Comparison of ENCODE assay signal across 1 fruit fly cellular context in genomic region chr2L:18505475-18505874, dm6.
A peak's percentile ranks its signal among the peaks of the same experiment; 100 is the strongest.
TF ChIP-seq lines count a peak whose summit lies in the region.

No protein-coding gene starts in this region.

TF ChIP-seq in whole organism, embryonic, 481 proteins besides CTCF, POLR2A, EP300 and RAD21 (continued from another document and continues in another):
- TF ChIP-seq D19B (GFP tag; optimal IDR thresholded peaks at IDR 0.05; lab: Kevin White, UChicago) (no peak), Opbp (GFP tag; IDR thresholded peaks at IDR 0.05; lab: Robert Waterston, UW; ENCODE audit: partially characterized antibody) (no peak), CG12659 (GFP tag; optimal IDR thresholded peaks at IDR 0.05; lab: Kevin White, UChicago) (no peak), Poxn (GFP tag; IDR thresholded peaks at IDR 0.05; lab: Robert Waterston, UW) (no peak), row (GFP tag; IDR thresholded peaks at IDR 0.05; lab: Robert Waterston, UW) (peak; percentile 64; the same call in 2 of the 3 replicates), CG7556 (GFP tag; optimal IDR thresholded peaks at IDR 0.05; lab: Kevin White, UChicago) (no peak), CG33213 (GFP tag; optimal IDR thresholded peaks at IDR 0.05; lab: Kevin White, UChicago) (peak; percentile 3), CG15269 (tag; optimal IDR thresholded peaks at IDR 0.05; lab: Kevin White, UChicago) (no peak), Med (GFP tag; lab: Kevin White, UChicago) (peak; percentile 70), Stat92E (GFP tag; optimal IDR thresholded peaks at IDR 0.05; lab: Kevin White, UChicago) (no peak), wek (GFP tag; optimal IDR thresholded peaks at IDR 0.05; lab: Kevin White, UChicago) (no peak), Spps (tag; optimal IDR thresholded peaks at IDR 0.05; lab: Kevin White, UChicago) (peak; percentile 0), CkIIα-i1 (GFP tag; IDR thresholded peaks at IDR 0.05; lab: Robert Waterston, UW) (no peak), zfh1 (GFP tag; IDR thresholded peaks at IDR 0.05; lab: Robert Waterston, UW) (peak; percentile 60; the same call in 2 of the 3 replicates), CG7357 (GFP tag; IDR thresholded peaks at IDR 0.05; lab: Robert Waterston, UW) (no peak), Six4 (GFP tag; optimal IDR thresholded peaks at IDR 0.05; lab: Kevin White, UChicago) (no peak), CG15479 (GFP tag; optimal IDR thresholded peaks at IDR 0.05; lab: Kevin White, UChicago) (no peak), inv (GFP tag; IDR thresholded peaks at IDR 0.05; lab: Robert Waterston, UW; ENCODE audit: partially characterized antibody) (no peak), CG14860 (GFP tag; IDR thresholded peaks at IDR 0.05; lab: Robert Waterston, UW; ENCODE audit: partially characterized antibody) (no peak), Dbx (GFP tag; IDR thresholded peaks at IDR 0.05; lab: Robert Waterston, UW) (no peak), Hand (GFP tag; optimal IDR thresholded peaks at IDR 0.05; lab: Kevin White, UChicago) (no peak), Asciz (GFP tag; optimal IDR thresholded peaks at IDR 0.05; lab: Kevin White, UChicago) (peak; percentile 15), schlank (tag; optimal IDR thresholded peaks at IDR 0.05; lab: Kevin White, UChicago) (no peak), run (tag; optimal IDR thresholded peaks at IDR 0.05; lab: Kevin White, UChicago) (no peak), bab2 (GFP tag; optimal IDR thresholded peaks at IDR 0.05; lab: Kevin White, UChicago) (peak; percentile 10), CrebB (tag; optimal IDR thresholded peaks at IDR 0.05; lab: Kevin White, UChicago) (no peak), Gsc (GFP tag; IDR thresholded peaks at IDR 0.05; lab: Robert Waterston, UW) (no peak), CG11695 (GFP tag; IDR thresholded peaks at IDR 0.05; lab: Robert Waterston, UW) (0 out of 3 replicates have a peak, but pooled peaks have one; percentile 30), ewg (GFP tag; optimal IDR thresholded peaks at IDR 0.05; lab: Kevin White, UChicago) (no peak), CG2678 (tag; optimal IDR thresholded peaks at IDR 0.05; lab: Kevin White, UChicago) (peak; percentile 10), CG12155 (GFP tag; optimal IDR thresholded peaks at IDR 0.05; lab: Kevin White, UChicago) (no peak), trem (tag; optimal IDR thresholded peaks at IDR 0.05; lab: Kevin White, UChicago) (peak; percentile 46), Doc2 (GFP tag; IDR thresholded peaks at IDR 0.05; lab: Robert Waterston, UW) (no peak), Atf3 (GFP tag; optimal IDR thresholded peaks at IDR 0.05; lab: Kevin White, UChicago) (peak; percentile 8), dysf (GFP tag; IDR thresholded peaks at IDR 0.05; lab: Robert Waterston, UW) (no peak), dati (GFP tag; IDR thresholded peaks at IDR 0.05; lab: Robert Waterston, UW) (no peak), pnt (GFP tag; optimal IDR thresholded peaks at IDR 0.05; lab: Kevin White, UChicago) (no peak), CG9876 (GFP tag; optimal IDR thresholded peaks at IDR 0.05; lab: Kevin White, UChicago) (no peak), bbx (GFP tag; IDR thresholded peaks at IDR 0.05; lab: Robert Waterston, UW; ENCODE audit: partially characterized antibody) (no peak), z (GFP tag; IDR thresholded peaks at IDR 0.05; lab: Robert Waterston, UW) (no peak), CG12769 (tag; optimal IDR thresholded peaks at IDR 0.05; lab: Kevin White, UChicago) (no peak), zen2 (GFP tag; IDR thresholded peaks at IDR 0.05; lab: Robert Waterston, UW; ENCODE audit: partially characterized antibody) (no peak), Elba2 (GFP tag; optimal IDR thresholded peaks at IDR 0.05; lab: Kevin White, UChicago) (no peak), bowl (GFP tag; IDR thresholded peaks at IDR 0.05; lab: Robert Waterston, UW) (no peak), hkb (optimal IDR thresholded peaks at IDR 0.05; lab: Kevin White, UChicago) (no peak), hkb (GFP tag; IDR thresholded peaks at IDR 0.05; lab: Robert Waterston, UW) (peak; percentile 60), Bteb2 (GFP tag; optimal IDR thresholded peaks at IDR 0.05; lab: Kevin White, UChicago) (no peak), CG2120 (GFP tag; optimal IDR thresholded peaks at IDR 0.05; lab: Kevin White, UChicago) (no peak), CG34224 (GFP tag; IDR thresholded peaks at IDR 0.05; lab: Robert Waterston, UW; ENCODE audit: partially characterized antibody) (no peak), Sox102F (GFP tag; optimal IDR thresholded peaks at IDR 0.05; lab: Kevin White, UChicago) (peak; percentile 54), CG6813 (GFP tag; optimal IDR thresholded peaks at IDR 0.05; lab: Kevin White, UChicago) (peak; percentile 21), CG2712 (tag; optimal IDR thresholded peaks at IDR 0.05; lab: Kevin White, UChicago) (peak; percentile 77), MBD-R2 (GFP tag; IDR thresholded peaks at IDR 0.05; lab: Robert Waterston, UW) (no peak), Trl (optimal IDR thresholded peaks at IDR 0.05; lab: Kevin White, UChicago) (no peak), Trl (GFP tag; optimal IDR thresholded peaks at IDR 0.05; lab: Kevin White, UChicago) (peak; percentile 2), CG3995 (GFP tag; optimal IDR thresholded peaks at IDR 0.05; lab: Kevin White, UChicago) (no peak), eve (GFP tag; optimal IDR thresholded peaks at IDR 0.05; lab: Kevin White, UChicago) (no peak), br (optimal IDR thresholded peaks at IDR 0.05; lab: Kevin White, UChicago) (no peak), HmgD (GFP tag; optimal IDR thresholded peaks at IDR 0.05; lab: Kevin White, UChicago) (no peak), Dip3 (GFP tag; optimal IDR thresholded peaks at IDR 0.05; lab: Kevin White, UChicago) (no peak), Chrac-16 (GFP tag; optimal IDR thresholded peaks at IDR 0.05; lab: Kevin White, UChicago) (peak; percentile 44), tio (GFP tag; optimal IDR thresholded peaks at IDR 0.05; lab: Kevin White, UChicago) (no peak), NC2β (GFP tag; optimal IDR thresholded peaks at IDR 0.05; lab: Kevin White, UChicago) (peak; percentile 46), Rfx (GFP tag; IDR thresholded peaks at IDR 0.05; lab: Robert Waterston, UW) (no peak), CoRest (tag; optimal IDR thresholded peaks at IDR 0.05; lab: Kevin White, UChicago) (peak; percentile 41), H2.0 (GFP tag; IDR thresholded peaks at IDR 0.05; lab: Robert Waterston, UW) (no peak), vfl (GFP tag; optimal IDR thresholded peaks at IDR 0.05; lab: Kevin White, UChicago) (no peak), YL-1 (GFP tag; optimal IDR thresholded peaks at IDR 0.05; lab: Kevin White, UChicago) (no peak), CG8290 (GFP tag; optimal IDR thresholded peaks at IDR 0.05; lab: Kevin White, UChicago) (no peak), CG8290 (tag; optimal IDR thresholded peaks at IDR 0.05; lab: Kevin White, UChicago) (no peak), CG10209 (GFP tag; optimal IDR thresholded peaks at IDR 0.05; lab: Kevin White, UChicago) (peak; percentile 15), Mrtf (GFP tag; IDR thresholded peaks at IDR 0.05; lab: Robert Waterston, UW) (no peak), CG13894 (tag; optimal IDR thresholded peaks at IDR 0.05; lab: Kevin White, UChicago) (no peak), gt (GFP tag; IDR thresholded peaks at IDR 0.05; lab: Robert Waterston, UW) (no peak), dimm (GFP tag; IDR thresholded peaks at IDR 0.05; lab: Robert Waterston, UW) (no peak), CG5245 (GFP tag; optimal IDR thresholded peaks at IDR 0.05; lab: Kevin White, UChicago) (no peak), hbn (GFP tag; IDR thresholded peaks at IDR 0.05; lab: Robert Waterston, UW; ENCODE audit: partially characterized antibody) (no peak), onecut (GFP tag; IDR thresholded peaks at IDR 0.05; lab: Robert Waterston, UW) (peak; percentile 42; the same call in 1 of the 2 replicates), CG31365 (tag; optimal IDR thresholded peaks at IDR 0.05; lab: Kevin White, UChicago) (no peak), chn (GFP tag; optimal IDR thresholded peaks at IDR 0.05; lab: Kevin White, UChicago) (peak; percentile 67), C15 (GFP tag; IDR thresholded peaks at IDR 0.05; lab: Robert Waterston, UW) (no peak), CG8089 (GFP tag; optimal IDR thresholded peaks at IDR 0.05; lab: Kevin White, UChicago) (no peak), gcm2 (GFP tag; optimal IDR thresholded peaks at IDR 0.05; lab: Kevin White, UChicago) (no peak), ATbp (GFP tag; optimal IDR thresholded peaks at IDR 0.05; lab: Kevin White, UChicago) (peak; percentile 22), CG3163 (GFP tag; optimal IDR thresholded peaks at IDR 0.05; lab: Kevin White, UChicago) (no peak), ham (GFP tag; IDR thresholded peaks at IDR 0.05; lab: Robert Waterston, UW) (no peak), chm (GFP tag; IDR thresholded peaks at IDR 0.05; lab: Robert Waterston, UW) (peak; percentile 47; the same call in 1 of the 2 replicates), trh (GFP tag; optimal IDR thresholded peaks at IDR 0.05; lab: Kevin White, UChicago) (no peak), so (GFP tag; IDR thresholded peaks at IDR 0.05; lab: Robert Waterston, UW) (no peak), amos (GFP tag; IDR thresholded peaks at IDR 0.05; lab: Robert Waterston, UW; ENCODE audit: partially characterized antibody) (no peak), Fer3 (tag; optimal IDR thresholded peaks at IDR 0.05; lab: Kevin White, UChicago) (no peak), CG13775 (GFP tag; optimal IDR thresholded peaks at IDR 0.05; lab: Kevin White, UChicago) (peak; percentile 19), nerfin-2 (GFP tag; IDR thresholded peaks at IDR 0.05; lab: Robert Waterston, UW; ENCODE audit: partially characterized antibody) (no peak), CG7372 (GFP tag; IDR thresholded peaks at IDR 0.05; lab: Robert Waterston, UW) (no peak), CG4617 (GFP tag; optimal IDR thresholded peaks at IDR 0.05; lab: Kevin White, UChicago; ENCODE audit: borderline replicate concordance) (no peak), az2 (GFP tag; optimal IDR thresholded peaks at IDR 0.05; lab: Kevin White, UChicago) (peak; percentile 52), seq (GFP tag; IDR thresholded peaks at IDR 0.05; lab: Robert Waterston, UW) (no peak), tup (GFP tag; optimal IDR thresholded peaks at IDR 0.05; lab: Kevin White, UChicago) (peak; percentile 17), wor (GFP tag; IDR thresholded peaks at IDR 0.05; lab: Robert Waterston, UW) (no peak), ranshi (GFP tag; IDR thresholded peaks at IDR 0.05; lab: Robert Waterston, UW) (no peak), Sry-δ (GFP tag; optimal IDR thresholded peaks at IDR 0.05; lab: Kevin White, UChicago) (no peak), Oli (tag; optimal IDR thresholded peaks at IDR 0.05; lab: Kevin White, UChicago) (peak; percentile 42), CG15601 (tag; optimal IDR thresholded peaks at IDR 0.05; lab: Kevin White, UChicago) (no peak), CG4360 (GFP tag; IDR thresholded peaks at IDR 0.05; lab: Robert Waterston, UW) (no peak), Dfd (GFP tag; optimal IDR thresholded peaks at IDR 0.05; lab: Kevin White, UChicago) (no peak), CG1603 (tag; optimal IDR thresholded peaks at IDR 0.05; lab: Kevin White, UChicago) (peak; percentile 49), CG13287 (GFP tag; IDR thresholded peaks at IDR 0.05; lab: Robert Waterston, UW; ENCODE audit: partially characterized antibody) (no peak), crol (GFP tag; IDR thresholded peaks at IDR 0.05; lab: Robert Waterston, UW) (no peak), CG10979 (tag; optimal IDR thresholded peaks at IDR 0.05; lab: Kevin White, UChicago) (peak; percentile 70), tgo (GFP tag; IDR thresholded peaks at IDR 0.05; lab: Robert Waterston, UW) (no peak), fu2 (GFP tag; optimal IDR thresholded peaks at IDR 0.05; lab: Kevin White, UChicago) (no peak), fd3F (GFP tag; optimal IDR thresholded peaks at IDR 0.05; lab: Kevin White, UChicago) (no peak), CG4730 (GFP tag; IDR thresholded peaks at IDR 0.05; lab: Robert Waterston, UW) (no peak), Blimp-1 (GFP tag; optimal IDR thresholded peaks at IDR 0.05; lab: Kevin White, UChicago) (peak; percentile 47), gem (tag; optimal IDR thresholded peaks at IDR 0.05; lab: Kevin White, UChicago) (peak; percentile 71), twi (tag; optimal IDR thresholded peaks at IDR 0.05; lab: Kevin White, UChicago) (no peak), NFAT (GFP tag; IDR thresholded peaks at IDR 0.05; lab: Robert Waterston, UW) (no peak), CG4282 (GFP tag; optimal IDR thresholded peaks at IDR 0.05; lab: Kevin White, UChicago) (no peak), slou (GFP tag; optimal IDR thresholded peaks at IDR 0.05; lab: Kevin White, UChicago) (no peak), ab (GFP tag; optimal IDR thresholded peaks at IDR 0.05; lab: Kevin White, UChicago) (no peak), aop (GFP tag; IDR thresholded peaks at IDR 0.05; lab: Robert Waterston, UW) (no peak), CG11398 (GFP tag; optimal IDR thresholded peaks at IDR 0.05; lab: Kevin White, UChicago) (no peak), Bdp1 (GFP tag; optimal IDR thresholded peaks at IDR 0.05; lab: Kevin White, UChicago) (no peak), D19A (tag; optimal IDR thresholded peaks at IDR 0.05; lab: Kevin White, UChicago) (peak; percentile 30), CG8924 (tag; optimal IDR thresholded peaks at IDR 0.05; lab: Kevin White, UChicago) (peak; percentile 21), Fer2 (tag; optimal IDR thresholded peaks at IDR 0.05; lab: Kevin White, UChicago) (no peak), ase (GFP tag; IDR thresholded peaks at IDR 0.05; lab: Robert Waterston, UW) (no peak), CG10959 (GFP tag; IDR thresholded peaks at IDR 0.05; lab: Robert Waterston, UW) (peak; percentile 64), CG17328 (GFP tag; IDR thresholded peaks at IDR 0.05; lab: Robert Waterston, UW) (peak; percentile 53), lilli (GFP tag; optimal IDR thresholded peaks at IDR 0.05; lab: Kevin White, UChicago) (no peak), CG15073 (GFP tag; optimal IDR thresholded peaks at IDR 0.05; lab: Kevin White, UChicago) (no peak), CG18476 (GFP tag; optimal IDR thresholded peaks at IDR 0.05; lab: Kevin White, UChicago) (no peak), Hr78 (GFP tag; optimal IDR thresholded peaks at IDR 0.05; lab: Kevin White, UChicago) (no peak), ind (GFP tag; optimal IDR thresholded peaks at IDR 0.05; lab: Kevin White, UChicago) (peak; percentile 21), CG42726 (GFP tag; IDR thresholded peaks at IDR 0.05; lab: Robert Waterston, UW; ENCODE audit: partially characterized antibody) (no peak), BtbVII (GFP tag; optimal IDR thresholded peaks at IDR 0.05; lab: Kevin White, UChicago) (no peak), unpg (GFP tag; optimal IDR thresholded peaks at IDR 0.05; lab: Kevin White, UChicago) (peak; percentile 52), Xbp1 (GFP tag; optimal IDR thresholded peaks at IDR 0.05; lab: Kevin White, UChicago) (peak; percentile 29)
